Fruit fly (Drosophila melanogaster) whole organism: ENCODE data around the gene CG10357.

ENCODE experiments used
- CG8478 ChIP-seq: fragments of >200 bp; optimal IDR thresholded peaks from 2 replicates; lab custom pipeline; 2018; ENCODE audit warnings: inconsistent platforms
- Dll ChIP-seq: fragments of >200 bp; optimal IDR thresholded peaks from 2 replicates; lab custom pipeline; 2017
- pan ChIP-seq: fragments of >200 bp; optimal IDR thresholded peaks from 2 replicates; lab custom pipeline; 2017

dm6 chr3L:3606986-3607385 is 8.2 kb upstream of the CG10357 start:
- no peak for TF ChIP-seq Dll (lab: Kevin White, UChicago)
- TF ChIP-seq pan (lab: Kevin White, UChicago) = no peak
- TF ChIP-seq CG8478 (lab: Kevin White, UChicago) = no peak
